Worm (Caenorhabditis elegans) whole organism, L4/young adult: Measurements from ENCODE around the gene emb-27.

ENCODE experiments used
- W03F9.2 ChIP-seq: fragments of 150-350 bp; optimal IDR thresholded peaks from 2 replicates; lab custom pipeline; 2014; ENCODE audit warnings: missing biosample characterization, missing genetic modification characterization
- dao-5 ChIP-seq: sonication (generic microtip); optimal IDR thresholded peaks from 2 replicates; lab custom pipeline; 2016; ENCODE audit warnings: missing genotype, missing genetic modification characterization, moderate library complexity, missing compliant biosample characterization
- him-1 ChIP-seq: sonication (generic microtip); optimal IDR thresholded peaks from 2 replicates; lab custom pipeline; 2016; ENCODE audit warnings: missing genotype, missing genetic modification reagents, missing genetic modification characterization, missing compliant biosample characterization

DNA sequence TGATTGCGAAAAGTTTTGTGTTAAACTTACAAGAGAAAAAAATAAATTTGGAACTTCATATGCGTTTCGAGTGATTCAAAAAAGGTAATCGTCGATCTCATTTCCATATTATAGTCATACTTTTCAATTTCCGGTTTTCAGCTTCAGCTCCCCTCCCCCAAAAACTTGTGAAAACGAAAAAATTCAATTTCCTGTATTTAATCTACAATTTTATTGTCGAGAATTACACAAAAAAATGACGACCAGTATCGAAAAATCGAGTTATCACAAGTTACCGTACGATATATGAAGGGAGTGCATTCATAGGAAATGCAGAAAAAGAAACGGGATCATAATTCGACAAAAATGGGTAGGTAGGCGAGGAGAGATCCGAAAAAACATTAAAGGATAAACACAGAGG is 49.9 kb downstream of the emb-27 start, which contains the start of gene lron-4:
- TF ChIP-seq dao-5 (tag; lab: Kevin White, UChicago) (no peak), him-1 (tag; lab: Kevin White, UChicago) (no peak), W03F9.2 (tag; lab: Kevin White, UChicago) (no peak)
